Worm (Caenorhabditis elegans): ENCODE data around the gene atp-2.

atp-2 gene

DNA sequence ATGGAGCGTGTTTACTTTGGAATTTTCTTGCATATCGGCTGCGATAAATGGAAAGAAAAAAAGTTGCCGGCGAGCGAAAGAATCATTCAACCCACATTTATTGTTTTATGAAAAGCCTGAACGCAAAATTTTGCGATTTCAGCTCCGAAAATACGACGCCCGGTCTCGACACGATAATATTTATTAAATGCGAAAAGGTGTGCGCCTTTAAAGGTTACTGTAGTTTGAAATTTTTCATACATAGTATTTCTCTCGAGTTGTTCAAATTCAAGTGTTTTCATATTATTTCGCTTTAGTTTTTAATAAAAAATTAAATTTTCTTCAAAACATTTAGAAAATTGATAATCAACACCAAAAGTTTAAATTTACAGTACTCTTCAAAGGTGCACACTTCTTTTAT, 19.2 kb upstream of the atp-2 start, which contains the start of gene syx-16:
Gene syx-16, minus strand, starts transcription at position 118 of the 400 bp plus-strand sequence.
- TF ChIP-seq lsy-2 (tag; optimal IDR thresholded peaks at IDR 0.05) (peak in 1 of 2 experiments; percentile 28), fos-1 (tag; optimal IDR thresholded peaks at IDR 0.05) (no peak)

DNA sequence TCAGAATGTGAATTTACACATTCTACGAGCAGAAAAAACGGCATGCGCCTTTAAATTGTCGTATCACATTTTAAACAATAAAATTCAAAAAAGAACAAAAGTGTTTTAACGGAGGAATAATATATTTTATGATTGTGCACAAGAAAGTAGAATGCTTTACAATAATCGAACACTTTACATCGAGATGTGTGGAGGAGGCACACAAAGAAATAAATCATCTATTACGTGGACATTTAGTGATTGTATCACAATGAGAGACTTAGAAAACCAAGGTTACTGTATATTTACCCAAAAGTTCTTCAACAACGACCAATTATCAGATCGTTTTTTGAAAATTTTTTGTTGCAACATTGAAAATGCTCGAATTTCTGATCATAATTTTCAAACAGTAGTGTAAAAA, 17.9 kb upstream of the atp-2 start:
- TF ChIP-seq tlp-1 (tag; optimal IDR thresholded peaks at IDR 0.05) (no peak), efl-1 (optimal IDR thresholded peaks at IDR 0.05) (no peak), efl-1 (GFP tag; optimal IDR thresholded peaks at IDR 0.05 in 1 of 2) (peak in 1 of 2 experiments; percentile 75)

DNA sequence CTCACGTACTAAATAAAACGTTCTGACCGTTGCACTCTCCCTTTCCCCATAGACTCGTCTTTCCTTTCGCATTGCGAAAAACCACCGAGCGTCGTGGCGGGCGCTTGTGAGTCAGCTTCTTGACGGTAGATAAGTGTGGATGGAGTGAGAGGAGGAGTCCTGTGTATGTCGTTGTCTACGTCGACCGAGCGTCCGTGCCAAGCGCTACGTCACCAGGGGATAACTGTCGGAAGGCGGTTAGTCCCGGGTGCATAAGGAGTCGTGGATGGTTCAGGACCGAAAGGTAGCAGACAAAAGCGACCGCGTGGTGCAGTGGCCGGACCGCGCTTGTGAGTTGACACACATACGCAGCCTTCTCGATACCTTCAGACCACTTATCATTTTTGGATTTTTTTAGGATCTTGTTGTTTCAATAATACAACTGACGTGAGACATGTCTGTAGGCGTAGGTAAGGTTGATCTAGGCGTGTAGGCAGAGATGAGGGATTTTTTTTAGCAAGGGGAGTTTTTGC, 17.0 kb upstream of the atp-2 start:
- TF ChIP-seq nhr-85 (tag), result peak; percentile 0
- peak; percentile 32 for TF ChIP-seq swsn-7 (tag; optimal IDR thresholded peaks at IDR 0.05)
- TF ChIP-seq lin-35 (GFP tag; optimal IDR thresholded peaks at IDR 0.05), result peak in 1 of 2 experiments; percentile 7
- peak; percentile 21 for TF ChIP-seq mep-1 (tag; optimal IDR thresholded peaks at IDR 0.05)
- peak; percentile 26 for TF ChIP-seq tbx-2 (tag; optimal IDR thresholded peaks at IDR 0.05)
- TF ChIP-seq nhr-19 (GFP tag; conservative IDR thresholded peaks at IDR 0.05), result peak; percentile 19; the same call in 1 of the 2 replicates
- peak; percentile 6 for TF ChIP-seq C16A3.4 (tag; optimal IDR thresholded peaks at IDR 0.05)
- peak; percentile 29 for TF ChIP-seq elt-2 (tag; optimal IDR thresholded peaks at IDR 0.05)
- peak; percentile 23 for TF ChIP-seq nhr-20 (tag; optimal IDR thresholded peaks at IDR 0.05)
- peak in 1 of 2 experiments; percentile 10 for TF ChIP-seq efl-1 (optimal IDR thresholded peaks at IDR 0.05)
- TF ChIP-seq efl-1 (GFP tag; optimal IDR thresholded peaks at IDR 0.05 in 1 of 2), result peak in 1 of 2 experiments; percentile 56
- TF ChIP-seq xbp-1 (tag; optimal IDR thresholded peaks at IDR 0.05), result peak; percentile 26
- peak; percentile 56 for TF ChIP-seq nhr-47 (tag; optimal IDR thresholded peaks at IDR 0.05)
- peak; percentile 2 for TF ChIP-seq blmp-1 (tag; optimal IDR thresholded peaks at IDR 0.05)
- peak; percentile 22 for TF ChIP-seq ztf-4 (tag; optimal IDR thresholded peaks at IDR 0.05)
- TF ChIP-seq nhr-90 (tag; optimal IDR thresholded peaks at IDR 0.05; ENCODE audit: poor library complexity), result peak; percentile 41
- TF ChIP-seq mdl-1 (tag; optimal IDR thresholded peaks at IDR 0.05), result peak in 1 of 2 experiments; percentile 29
- peak; percentile 51 for TF ChIP-seq sup-37 (GFP tag; optimal IDR thresholded peaks at IDR 0.05)
- TF ChIP-seq lsy-2 (tag; optimal IDR thresholded peaks at IDR 0.05), result peak; percentile 1 to 62
- peak; percentile 50 for TF ChIP-seq nhr-71 (tag; optimal IDR thresholded peaks at IDR 0.05)

DNA sequence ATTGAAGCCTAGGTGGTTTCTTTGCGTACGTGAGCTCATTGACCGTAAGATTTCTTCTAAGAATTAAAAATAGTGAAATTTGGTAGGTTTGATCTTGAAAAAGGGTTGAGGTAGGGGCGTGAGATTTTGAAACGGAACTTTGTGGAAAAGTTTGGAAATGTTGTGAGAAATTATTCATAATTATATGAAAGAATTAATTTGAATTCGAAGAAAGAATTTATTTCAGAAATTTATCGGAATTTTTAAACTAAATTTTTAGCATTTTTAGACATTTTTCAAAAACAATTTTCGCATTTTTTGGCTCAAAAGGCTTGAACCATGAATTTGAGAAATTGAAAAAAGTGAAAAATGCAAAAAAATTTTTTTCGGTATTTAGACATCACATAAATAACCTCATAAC, 14.1 kb upstream of the atp-2 start:
- TF ChIP-seq isw-1 (GFP tag; IDR thresholded peaks at IDR 0.05) (no peak), ceh-8 (GFP tag; optimal IDR thresholded peaks at IDR 0.05) (no peak), sox-4 (tag; optimal IDR thresholded peaks at IDR 0.05) (no peak)

DNA sequence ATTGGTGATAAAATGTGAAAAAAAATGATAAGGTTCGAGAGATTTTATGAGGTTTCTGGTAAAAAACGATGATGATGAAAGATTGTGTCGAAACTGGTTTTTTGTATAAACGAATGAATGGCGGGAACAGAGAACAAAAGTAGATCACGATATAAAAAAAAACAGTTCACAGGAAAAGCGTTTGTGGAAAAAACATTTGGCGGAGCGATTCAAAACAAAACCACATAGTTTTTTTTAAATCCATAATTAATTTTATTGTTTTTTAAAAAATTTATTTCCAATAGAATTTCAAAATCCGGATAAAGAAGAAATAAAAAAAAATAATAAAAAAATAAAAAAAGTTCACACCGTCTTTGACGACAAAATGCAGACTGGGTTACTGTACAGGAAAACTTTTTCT, 12.8 kb upstream of the atp-2 start, which contains the start of gene ZC155.4:
Gene ZC155.4, minus strand, starts transcription at position 101 of the 400 bp plus-strand sequence.
- TF ChIP-seq mep-1 (tag; optimal IDR thresholded peaks at IDR 0.05) (no peak), nhr-71 (tag; optimal IDR thresholded peaks at IDR 0.05) (no peak), nhr-76 (tag; optimal IDR thresholded peaks at IDR 0.05) (no peak), nhr-237 (tag; optimal IDR thresholded peaks at IDR 0.05) (no peak), grh-1 (GFP tag; IDR thresholded peaks at IDR 0.05) (no peak)

DNA sequence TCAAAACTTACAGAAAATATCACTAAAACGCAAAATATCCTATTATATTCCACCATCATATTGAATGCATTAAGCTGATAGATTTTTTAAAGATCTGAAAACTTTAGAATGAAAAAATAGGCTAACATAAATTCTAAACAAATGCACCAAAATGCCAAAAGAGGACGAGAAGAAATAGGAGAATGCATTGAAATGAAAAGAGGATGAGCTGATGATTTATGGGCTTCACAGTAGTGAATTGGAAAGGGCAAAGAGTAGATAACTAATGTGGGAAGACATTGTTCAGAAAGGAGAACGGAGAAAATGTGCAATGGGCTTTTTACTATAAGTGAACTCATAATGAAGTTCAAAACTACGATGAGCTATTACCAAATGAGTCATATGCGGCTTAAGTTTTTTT, 10.7 kb upstream of the atp-2 start, which contains the start of gene cutl-19:
Gene cutl-19, minus strand, starts transcription at position 101 of the 400 bp plus-strand sequence.
- no peak for TF ChIP-seq sup-37 (GFP tag; optimal IDR thresholded peaks at IDR 0.05)
- TF ChIP-seq mep-1 (tag; optimal IDR thresholded peaks at IDR 0.05), result no peak
- TF ChIP-seq lin-15B (tag; optimal IDR thresholded peaks at IDR 0.05), result no peak
- no peak for TF ChIP-seq fos-1 (tag; optimal IDR thresholded peaks at IDR 0.05)
- TF ChIP-seq mab-9 (GFP tag; IDR thresholded peaks at IDR 0.05), result no peak
- no peak for TF ChIP-seq unc-130 (tag; optimal IDR thresholded peaks at IDR 0.05)
